Worm (Caenorhabditis elegans) whole organism, L2 larva: Measurements from ENCODE around the gene lido-17.

Experiments
- C34F6.9 ChIP-seq: fragments of 150-350 bp; optimal IDR thresholded peaks from 2 replicates; lab custom pipeline; 2014; ENCODE audit warnings: missing biosample characterization, missing genetic modification characterization
- F13H6.1 ChIP-seq: sonication (generic microtip); optimal IDR thresholded peaks from 2 replicates; lab custom pipeline; 2016; ENCODE audit warnings: missing genetic modification characterization, missing compliant biosample characterization
- R02D3.7 ChIP-seq: fragments of 150-350 bp; optimal IDR thresholded peaks from 2 replicates; lab custom pipeline; 2014; ENCODE audit warnings: missing biosample characterization, missing genetic modification characterization
- ZK546.5 ChIP-seq: sonication (generic microtip); optimal IDR thresholded peaks from 2 replicates; lab custom pipeline; 2017; ENCODE audit warnings: missing biosample characterization, missing genetic modification characterization
- alr-1 ChIP-seq: fragments of 150-350 bp; optimal IDR thresholded peaks from 2 replicates; lab custom pipeline; 2014; ENCODE audit warnings: missing biosample characterization, missing genetic modification characterization
- aly-2 ChIP-seq: fragments of 150-350 bp; optimal IDR thresholded peaks from 2 replicates; lab custom pipeline; 2014; ENCODE audit warnings: missing biosample characterization, missing genetic modification characterization
- ama-1 ChIP-seq: fragments of 150-350 bp; optimal IDR thresholded peaks from 2 replicates; lab custom pipeline; 2018; ENCODE audit warnings: inconsistent platforms
- blmp-1 ChIP-seq: sonication (generic microtip); optimal IDR thresholded peaks from 2 replicates; lab custom pipeline; 2017; ENCODE audit warnings: missing genetic modification characterization, mild to moderate bottlenecking, missing compliant biosample characterization, antibody characterized with exemption, moderate library complexity; ENCODE audit not compliant: insufficient read depth
- ceh-16 ChIP-seq: fragments of 150-350 bp; optimal IDR thresholded peaks from 2 replicates; lab custom pipeline; 2014; ENCODE audit warnings: missing biosample characterization, missing genetic modification characterization
- ceh-82 ChIP-seq: fragments of 150-350 bp; optimal IDR thresholded peaks from 2 replicates; lab custom pipeline; 2014; ENCODE audit warnings: missing biosample characterization, missing genetic modification characterization
- crh-2 ChIP-seq: sonication (generic microtip); optimal IDR thresholded peaks from 2 replicates; lab custom pipeline; 2017; ENCODE audit warnings: missing biosample characterization, missing genetic modification characterization
- dmd-4 ChIP-seq: sonication (generic microtip); optimal IDR thresholded peaks from 2 replicates; lab custom pipeline; 2017; ENCODE audit warnings: missing biosample characterization, missing genetic modification characterization
- egl-27 ChIP-seq: sonication (generic microtip); optimal IDR thresholded peaks from 3 replicates; lab custom pipeline; 2017; ENCODE audit warnings: missing biosample characterization, missing genetic modification reagents, missing genetic modification characterization
- elt-1 ChIP-seq: fragments of 150-350 bp; optimal IDR thresholded peaks from 2 replicates; lab custom pipeline; 2014; ENCODE audit warnings: missing biosample characterization, missing genetic modification characterization
- elt-3 ChIP-seq: sonication (generic microtip); optimal IDR thresholded peaks from 2 replicates; lab custom pipeline; 2017; ENCODE audit warnings: missing biosample characterization, missing genetic modification characterization
- fos-1 ChIP-seq: fragments of 150-350 bp; optimal IDR thresholded peaks from 2 replicates; lab custom pipeline; 2014; ENCODE audit warnings: missing biosample characterization, missing genetic modification characterization
- gmeb-1 ChIP-seq: fragments of 150-350 bp; optimal IDR thresholded peaks from 2 replicates; lab custom pipeline; 2014; ENCODE audit warnings: missing biosample characterization, missing genetic modification characterization
- lin-11 ChIP-seq: fragments of 150-350 bp; sonication (generic microtip); optimal IDR thresholded peaks from 2 replicates; lab custom pipeline; 2014; ENCODE audit warnings: missing biosample characterization, missing genetic modification characterization, inconsistent platforms, mixed read lengths
- lin-13 ChIP-seq: fragments of 150-350 bp; optimal IDR thresholded peaks from 2 replicates; lab custom pipeline; 2014; ENCODE audit warnings: missing biosample characterization, missing genetic modification reagents, missing genetic modification characterization
- lin-39 ChIP-seq: fragments of 150-350 bp; optimal IDR thresholded peaks from 2 replicates; lab custom pipeline; 2014; ENCODE audit warnings: missing biosample characterization, missing genetic modification reagents, missing genetic modification characterization
- lsy-2 ChIP-seq, 2 experiments: fragments of 150-350 bp in 1 of 2; sonication (generic microtip) in 1 of 2; optimal IDR thresholded peaks; 2 replicates each; lab custom pipeline; 2014 to 2017; ENCODE audit warnings: missing biosample characterization in 2 of 2, missing genetic modification characterization in 2 of 2
- mab-5 ChIP-seq: fragments of 150-350 bp; optimal IDR thresholded peaks from 2 replicates; lab custom pipeline; 2014; ENCODE audit warnings: missing biosample characterization, missing genetic modification characterization
- mbf-1 ChIP-seq: sonication (generic microtip); optimal IDR thresholded peaks from 2 replicates; lab custom pipeline; 2017; ENCODE audit warnings: missing biosample characterization, missing genetic modification characterization
- mdl-1 ChIP-seq, 2 experiments: fragments of 150-350 bp in 1 of 2; sonication (generic microtip) in 1 of 2; optimal IDR thresholded peaks; 2 replicates each; lab custom pipeline; 2017; ENCODE audit warnings: missing biosample characterization in 2 of 2, missing genetic modification characterization in 2 of 2
- nhr-10 ChIP-seq: sonication (generic microtip); optimal IDR thresholded peaks from 2 replicates; lab custom pipeline; 2017; ENCODE audit warnings: missing biosample characterization, missing genetic modification characterization
- nhr-11 ChIP-seq: fragments of 150-350 bp; optimal IDR thresholded peaks from 2 replicates; lab custom pipeline; 2014; ENCODE audit warnings: missing biosample characterization, missing genetic modification characterization
- nhr-12 ChIP-seq: fragments of 150-350 bp; optimal IDR thresholded peaks from 2 replicates; lab custom pipeline; 2014; ENCODE audit warnings: missing biosample characterization, missing genetic modification characterization
- nhr-129 ChIP-seq: fragments of 150-350 bp; optimal IDR thresholded peaks from 2 replicates; lab custom pipeline; 2014; ENCODE audit warnings: missing biosample characterization, missing genetic modification characterization
- nhr-21 ChIP-seq: fragments of 150-350 bp; optimal IDR thresholded peaks from 2 replicates; lab custom pipeline; 2014; ENCODE audit warnings: missing biosample characterization, missing genetic modification characterization
- nhr-237 ChIP-seq: fragments of 150-350 bp; optimal IDR thresholded peaks from 2 replicates; lab custom pipeline; 2014; ENCODE audit warnings: missing biosample characterization, missing genetic modification characterization
- nhr-25 ChIP-seq: fragments of 150-350 bp; sonication (generic microtip); optimal IDR thresholded peaks from 3 replicates; lab custom pipeline; 2014; ENCODE audit warnings: missing biosample characterization, missing genetic modification characterization
- nhr-6 ChIP-seq: fragments of 150-350 bp; optimal IDR thresholded peaks from 2 replicates; lab custom pipeline; 2014; ENCODE audit warnings: missing biosample characterization, missing genetic modification characterization
- peb-1 ChIP-seq: fragments of 150-350 bp; optimal IDR thresholded peaks from 2 replicates; lab custom pipeline; 2014; ENCODE audit warnings: missing biosample characterization, missing genetic modification characterization
- sem-4 ChIP-seq: fragments of 150-350 bp; optimal IDR thresholded peaks from 2 replicates; lab custom pipeline; 2014; ENCODE audit warnings: missing biosample characterization, missing genetic modification reagents, missing genetic modification characterization
- skn-1 ChIP-seq: sonication (generic microtip); optimal IDR thresholded peaks from 2 replicates; lab custom pipeline; 2017; ENCODE audit warnings: missing biosample characterization, missing genetic modification characterization
- sma-3 ChIP-seq: sonication (generic microtip); optimal IDR thresholded peaks from 2 replicates; lab custom pipeline; 2016; ENCODE audit warnings: missing genetic modification reagents, missing genetic modification characterization, missing compliant biosample characterization
- sma-9 ChIP-seq, 2 experiments: fragments of 150-350 bp in 1 of 2; sonication (generic microtip) in 1 of 2; optimal IDR thresholded peaks; 2 replicates each; lab custom pipeline; 2014 to 2016; ENCODE audit warnings: missing genetic modification characterization in 2 of 2, mild to moderate bottlenecking in 1 of 2, missing biosample characterization in 1 of 2, missing compliant biosample characterization in 1 of 2, missing genetic modification reagents in 1 of 2, moderate library complexity in 1 of 2
- snpc-4 ChIP-seq: fragments of 150-350 bp; optimal IDR thresholded peaks from 2 replicates; lab custom pipeline; 2014; ENCODE audit warnings: missing biosample characterization, missing genetic modification characterization
- unc-39 ChIP-seq: fragments of 150-350 bp; optimal IDR thresholded peaks from 2 replicates; lab custom pipeline; 2014; ENCODE audit warnings: missing biosample characterization, missing genetic modification characterization
- unc-55 ChIP-seq: fragments of 150-350 bp; sonication (generic microtip); optimal IDR thresholded peaks from 3 replicates; lab custom pipeline; 2014; ENCODE audit warnings: missing biosample characterization, missing genetic modification reagents, missing genetic modification characterization
- unc-62 ChIP-seq: fragments of 150-350 bp; optimal IDR thresholded peaks from 2 replicates; lab custom pipeline; 2014; ENCODE audit warnings: missing biosample characterization, missing genetic modification reagents, missing genetic modification characterization
- zag-1 ChIP-seq: fragments of 150-350 bp; optimal IDR thresholded peaks from 2 replicates; lab custom pipeline; 2014; ENCODE audit warnings: missing biosample characterization, missing genetic modification characterization
- ztf-1 ChIP-seq: fragments of 200-800 bp; sonication (Bioruptor generic); conservative IDR thresholded peaks from 2 replicates; pipeline ENCODE4 v1.3.6; 2022; ENCODE audit warnings: missing genetic modification characterization, missing compliant biosample characterization
- ztf-11 ChIP-seq: sonication (generic microtip); optimal IDR thresholded peaks from 2 replicates; lab custom pipeline; 2017; ENCODE audit warnings: missing biosample characterization, missing genetic modification characterization
- ztf-4 ChIP-seq: fragments of 150-350 bp; optimal IDR thresholded peaks from 2 replicates; lab custom pipeline; 2014; ENCODE audit warnings: missing biosample characterization, missing genetic modification characterization

Gene lido-17

ce11 chrII:9346490-9346889, 46.1 kb downstream of the lido-17 start, which contains the start of gene F42A8.1:
F42A8.1 (minus strand) TSS chrII:9346590.
- TF ChIP-seq lin-39 (no peak), nhr-10 (tag; lab: Kevin White, UChicago) (no peak), zag-1 (tag; lab: Kevin White, UChicago) (no peak), blmp-1 (tag; lab: Kevin White, UChicago) (no peak), nhr-25 (tag; lab: Kevin White, UChicago) (no peak), unc-55 (GFP tag; lab: Kevin White, UChicago) (no peak), F13H6.1 (no peak)

ce11 chrII:9345794-9346193, 46.8 kb downstream of the lido-17 start:
- no peak for TF ChIP-seq zag-1 (tag; lab: Kevin White, UChicago)
- TF ChIP-seq ceh-16 = no peak
- TF ChIP-seq nhr-10 (tag; lab: Kevin White, UChicago) = no peak
- TF ChIP-seq unc-55 (GFP tag; lab: Kevin White, UChicago) = no peak
- no peak for TF ChIP-seq nhr-6 (tag; lab: Kevin White, UChicago)
- TF ChIP-seq ztf-4 (tag; lab: Kevin White, UChicago) = no peak
- no peak for TF ChIP-seq nhr-12 (tag; lab: Kevin White, UChicago)
- TF ChIP-seq ama-1 (lab: Kevin White, UChicago) = no peak
- TF ChIP-seq nhr-21 (tag; lab: Kevin White, UChicago) = no peak
- no peak for TF ChIP-seq elt-3
- no peak for TF ChIP-seq blmp-1 (tag; lab: Kevin White, UChicago)
- no peak for TF ChIP-seq aly-2 (tag; lab: Kevin White, UChicago)
- TF ChIP-seq unc-39 (tag; lab: Kevin White, UChicago) = no peak
- no peak for TF ChIP-seq alr-1 (tag; lab: Kevin White, UChicago)
- no peak for TF ChIP-seq nhr-237
- TF ChIP-seq sem-4 (tag; lab: Kevin White, UChicago) = no peak
- no peak for TF ChIP-seq skn-1 (tag; lab: Kevin White, UChicago)
- no peak for TF ChIP-seq lsy-2 (tag; optimal IDR thresholded peaks at IDR 0.05; lab: Kevin White, UChicago)
- no peak for TF ChIP-seq F13H6.1

ce11 chrII:9345116-9345515, 47.5 kb downstream of the lido-17 start:
- TF ChIP-seq lin-39 = no peak
- peak; percentile 45 for TF ChIP-seq sma-9 (GFP tag; optimal IDR thresholded peaks at IDR 0.05; lab: Kevin White, UChicago)
- TF ChIP-seq sma-9 (tag; optimal IDR thresholded peaks at IDR 0.05; lab: Kevin White, UChicago) = no peak
- TF ChIP-seq elt-3 = no peak
- peak; percentile 37 for TF ChIP-seq blmp-1 (tag; lab: Kevin White, UChicago)
- TF ChIP-seq, all 48 proteins: peak for 2

- TF ChIP-seq alr-1 (tag; lab: Kevin White, UChicago) (no peak), mbf-1 (tag; lab: Kevin White, UChicago) (no peak), lin-13 (no peak), crh-2 (no peak), ztf-1 (GFP tag; lab: Robert Waterston, UW) (no peak), zag-1 (tag; lab: Kevin White, UChicago) (no peak), mdl-1 (tag; optimal IDR thresholded peaks at IDR 0.05; lab: Kevin White, UChicago) (peak in 1 of 2 experiments; percentile 7), peb-1 (tag; lab: Kevin White, UChicago) (no peak), blmp-1 (tag; lab: Kevin White, UChicago) (peak; percentile 85), elt-3 (no peak), sma-3 (GFP tag; lab: Kevin White, UChicago) (peak; percentile 67), ceh-82 (tag; lab: Kevin White, UChicago) (no peak), egl-27 (tag; lab: Kevin White, UChicago) (peak; percentile 44), sem-4 (tag; lab: Kevin White, UChicago) (no peak), lsy-2 (tag; optimal IDR thresholded peaks at IDR 0.05; lab: Kevin White, UChicago) (peak in 1 of 2 experiments; percentile 9), unc-39 (tag; lab: Kevin White, UChicago) (no peak), fos-1 (tag; lab: Kevin White, UChicago) (peak; percentile 21), elt-1 (tag; lab: Kevin White, UChicago) (no peak), mab-5 (tag; lab: Kevin White, UChicago) (no peak), ztf-4 (tag; lab: Kevin White, UChicago) (no peak), nhr-21 (tag; lab: Kevin White, UChicago) (peak; percentile 93), skn-1 (tag; lab: Kevin White, UChicago) (no peak), nhr-12 (tag; lab: Kevin White, UChicago) (no peak), sma-9 (GFP tag; optimal IDR thresholded peaks at IDR 0.05; lab: Kevin White, UChicago) (peak; percentile 77), sma-9 (tag; optimal IDR thresholded peaks at IDR 0.05; lab: Kevin White, UChicago) (no peak), nhr-129 (peak; percentile 54), F13H6.1 (no peak), C34F6.9 (tag; lab: Kevin White, UChicago) (no peak), snpc-4 (tag; lab: Kevin White, UChicago) (no peak), ztf-11 (no peak), gmeb-1 (tag; lab: Kevin White, UChicago) (peak; percentile 43), ZK546.5 (tag; lab: Kevin White, UChicago) (no peak), dmd-4 (tag; lab: Kevin White, UChicago) (no peak), aly-2 (tag; lab: Kevin White, UChicago) (no peak), lin-11 (tag; lab: Kevin White, UChicago) (no peak), R02D3.7 (tag; lab: Kevin White, UChicago) (no peak), nhr-10 (tag; lab: Kevin White, UChicago) (no peak), nhr-6 (tag; lab: Kevin White, UChicago) (no peak), unc-62 (GFP tag; lab: Kevin White, UChicago) (no peak), nhr-11 (tag; lab: Kevin White, UChicago) (no peak)
Observed at ce11 chrII:9343955-9344354, 48.7 kb downstream of the lido-17 start.
